Worm (Caenorhabditis elegans) whole organism, L1 larva: Measurements from ENCODE around the gene lst-2.

Experiments
- C04F5.9 ChIP-seq: sonication (generic microtip); optimal IDR thresholded peaks from 2 replicates; lab custom pipeline; 2016; ENCODE audit warnings: missing genetic modification characterization, missing compliant biosample characterization
- aha-1 ChIP-seq: fragments of 150-350 bp; optimal IDR thresholded peaks from 2 replicates; lab custom pipeline; 2014; ENCODE audit warnings: missing biosample characterization, missing genetic modification characterization
- blmp-1 ChIP-seq: fragments of 150-350 bp; optimal IDR thresholded peaks from 2 replicates; lab custom pipeline; 2014; ENCODE audit warnings: missing biosample characterization, missing genetic modification characterization
- efl-1 ChIP-seq, 4 experiments: fragments of 150-350 bp; optimal IDR thresholded peaks in 3 of 4; peaks in 1 of 4; 1 replicate in 1 of 4; 2 replicates in 3 of 4; lab custom pipeline; 2014; ENCODE audit warnings: missing biosample characterization in 2 of 4, missing genetic modification characterization in 2 of 4, missing genetic modification reagents in 2 of 4
- efl-3 ChIP-seq: fragments of 200-800 bp; sonication (Bioruptor generic); optimal IDR thresholded peaks from 2 replicates; lab custom pipeline; 2018; ENCODE audit warnings: mild to moderate bottlenecking, missing genetic modification characterization, missing compliant biosample characterization
- egl-13 ChIP-seq: sonication (generic microtip); optimal IDR thresholded peaks from 2 replicates; lab custom pipeline; 2016; ENCODE audit warnings: missing genotype, missing genetic modification reagents, missing genetic modification characterization, missing compliant biosample characterization
- fkh-10 ChIP-seq: sonication (generic microtip); optimal IDR thresholded peaks from 2 replicates; lab custom pipeline; 2017; ENCODE audit warnings: missing biosample characterization, missing genetic modification reagents, missing genetic modification characterization
- fkh-4 ChIP-seq: sonication (generic microtip); optimal IDR thresholded peaks from 2 replicates; lab custom pipeline; 2016; ENCODE audit warnings: missing compliant biosample characterization, missing genetic modification characterization, borderline replicate concordance
- grh-1 ChIP-seq: fragments of 200-800 bp; sonication (Bioruptor generic); IDR thresholded peaks from 2 replicates; pipeline ENCODE4 v1.3.6; 2022; ENCODE audit warnings: missing genetic modification reagents, missing genetic modification characterization, missing compliant biosample characterization
- hlh-17 ChIP-seq: fragments of 200-800 bp; sonication (Bioruptor generic); optimal IDR thresholded peaks from 2 replicates; lab custom pipeline; 2018; ENCODE audit warnings: missing genetic modification characterization, mild to moderate bottlenecking, missing compliant biosample characterization, moderate library complexity, borderline replicate concordance
- hpl-2 ChIP-seq: fragments of 150-350 bp; optimal IDR thresholded peaks from 2 replicates; lab custom pipeline; 2014; ENCODE audit warnings: missing biosample characterization, missing genetic modification reagents, missing genetic modification characterization
- irx-1 ChIP-seq: sonication (generic microtip); optimal IDR thresholded peaks from 2 replicates; lab custom pipeline; 2016; ENCODE audit warnings: missing genetic modification characterization, missing compliant biosample characterization
- jun-1 ChIP-seq: fragments of 150-350 bp; optimal IDR thresholded peaks from 2 replicates; lab custom pipeline; 2014; ENCODE audit warnings: missing biosample characterization, missing genetic modification reagents, missing genetic modification characterization
- lin-13 ChIP-seq: fragments of 150-350 bp; optimal IDR thresholded peaks from 2 replicates; lab custom pipeline; 2014; ENCODE audit warnings: missing biosample characterization, missing genetic modification reagents, missing genetic modification characterization
- lin-15B ChIP-seq: fragments of 150-350 bp; sonication (generic microtip); optimal IDR thresholded peaks from 3 replicates; lab custom pipeline; 2014; ENCODE audit warnings: missing biosample characterization, missing genetic modification characterization
- lin-39 ChIP-seq: fragments of 150-350 bp; optimal IDR thresholded peaks from 2 replicates; lab custom pipeline; 2014; ENCODE audit warnings: missing biosample characterization, missing genetic modification reagents, missing genetic modification characterization
- mab-9 ChIP-seq: fragments of 200-800 bp; sonication (Bioruptor generic); IDR thresholded peaks from 2 replicates; pipeline ENCODE4 v1.3.6; 2022; ENCODE audit warnings: missing genetic modification reagents, missing genetic modification characterization, missing compliant biosample characterization
- mef-2 ChIP-seq: fragments of 150-350 bp; optimal IDR thresholded peaks from 2 replicates; lab custom pipeline; 2014; ENCODE audit warnings: missing biosample characterization, missing genetic modification characterization
- nhr-19 ChIP-seq: fragments of 200-800 bp; sonication (Bioruptor generic); conservative IDR thresholded peaks from 2 replicates; pipeline ENCODE4 v1.3.6; 2022; ENCODE audit warnings: missing genetic modification characterization, missing compliant biosample characterization
- nhr-237 ChIP-seq: fragments of 150-350 bp; optimal IDR thresholded peaks from 2 replicates; lab custom pipeline; 2014; ENCODE audit warnings: missing biosample characterization, missing genetic modification characterization
- nhr-76 ChIP-seq: sonication (generic microtip); optimal IDR thresholded peaks from 2 replicates; lab custom pipeline; 2017; ENCODE audit warnings: missing biosample characterization, missing genetic modification characterization
- nhr-84 ChIP-seq: sonication (generic microtip); optimal IDR thresholded peaks from 2 replicates; lab custom pipeline; 2017; ENCODE audit warnings: missing biosample characterization, missing genetic modification characterization
- pag-3 ChIP-seq: sonication (generic microtip); optimal IDR thresholded peaks from 2 replicates; lab custom pipeline; 2017; ENCODE audit warnings: missing genetic modification characterization, mild to moderate bottlenecking, missing compliant biosample characterization, antibody characterized with exemption, borderline replicate concordance; ENCODE audit not compliant: insufficient read depth
- pax-3 ChIP-seq: fragments of 200-800 bp; sonication (Bioruptor generic); optimal IDR thresholded peaks from 2 replicates; lab custom pipeline; 2018; ENCODE audit warnings: mild to moderate bottlenecking, missing genetic modification characterization, moderate library complexity, missing compliant biosample characterization
- pqm-1 ChIP-seq: sonication (generic microtip); optimal IDR thresholded peaks from 3 replicates; lab custom pipeline; 2017; ENCODE audit warnings: missing biosample characterization, missing genetic modification characterization
- skn-1 ChIP-seq: fragments of 150-350 bp; optimal IDR thresholded peaks from 2 replicates; lab custom pipeline; 2014; ENCODE audit warnings: missing biosample characterization, missing genetic modification characterization
- sox-4 ChIP-seq: sonication (generic microtip); optimal IDR thresholded peaks from 2 replicates; lab custom pipeline; 2016; ENCODE audit warnings: missing genetic modification characterization, missing compliant biosample characterization
- sptf-1 ChIP-seq: fragments of 150-350 bp; optimal IDR thresholded peaks from 2 replicates; lab custom pipeline; 2014; ENCODE audit warnings: missing biosample characterization, missing genetic modification characterization
- tlp-1 ChIP-seq: fragments of 150-350 bp; optimal IDR thresholded peaks from 2 replicates; lab custom pipeline; 2014; ENCODE audit warnings: missing biosample characterization, missing genetic modification characterization
- unc-86 ChIP-seq: sonication (generic microtip); optimal IDR thresholded peaks from 2 replicates; lab custom pipeline; 2016; ENCODE audit warnings: missing genetic modification characterization, missing compliant biosample characterization
- unc-98 ChIP-seq: fragments of 200-800 bp; sonication (Bioruptor generic); IDR thresholded peaks from 2 replicates; pipeline ENCODE4 v1.3.6; 2022; ENCODE audit warnings: missing genetic modification characterization, missing compliant biosample characterization
- vab-15 ChIP-seq: sonication (generic microtip); optimal IDR thresholded peaks from 2 replicates; lab custom pipeline; 2017; ENCODE audit warnings: missing genotype, mild to moderate bottlenecking, missing genetic modification characterization, missing compliant biosample characterization
- zip-4 ChIP-seq: fragments of 200-800 bp; sonication (Bioruptor generic); optimal IDR thresholded peaks from 2 replicates; lab custom pipeline; 2018; ENCODE audit warnings: mild to moderate bottlenecking, missing genetic modification characterization, moderate library complexity, missing compliant biosample characterization

lst-2 gene

ce11 chrX:4368800-4369199, 14.4 kb downstream of the lst-2 start, which contains the start of gene R160.4:
Gene R160.4 (minus strand): TSS chrX:4368900.
- TF ChIP-seq skn-1 = no peak

ce11 chrX:4367414-4367813, 15.8 kb downstream of the lst-2 start, which contains the start of gene R160.10:
Gene R160.10 (minus strand): TSS chrX:4367514.
- TF ChIP-seq lin-39 (tag; lab: Kevin White, UChicago) = no peak
- TF ChIP-seq fkh-4 (tag; lab: Kevin White, UChicago) = no peak

- no peak for TF ChIP-seq zip-4 (GFP tag; lab: Kevin White, UChicago)
- no peak for TF ChIP-seq unc-86 (tag; lab: Kevin White, UChicago)
- no peak for TF ChIP-seq C04F5.9 (tag; lab: Kevin White, UChicago)
- no peak for TF ChIP-seq blmp-1
- TF ChIP-seq pax-3 (tag; lab: Kevin White, UChicago) = no peak
- TF ChIP-seq mab-9 (GFP tag; lab: Robert Waterston, UW) = no peak
- no peak for TF ChIP-seq jun-1 (tag; lab: Kevin White, UChicago)
- no peak for TF ChIP-seq lin-39 (tag; lab: Kevin White, UChicago)
- TF ChIP-seq efl-1 (optimal IDR thresholded peaks at IDR 0.05; lab: Kevin White, UChicago) = no peak
- TF ChIP-seq efl-1 (GFP tag; optimal IDR thresholded peaks at IDR 0.05 in 1 of 2; lab: Kevin White, UChicago) = no peak
- TF ChIP-seq sptf-1 (tag; lab: Kevin White, UChicago) = no peak
- no peak for TF ChIP-seq sox-4 (tag; lab: Kevin White, UChicago)
Measured at ce11 chrX:4366231-4366630, 16.9 kb downstream of the lst-2 start, which contains the start of gene R160.3. Gene R160.3 (minus strand): TSS chrX:4366331.

- TF ChIP-seq fkh-4 (tag; lab: Kevin White, UChicago) = no peak
- TF ChIP-seq efl-3 (GFP tag; lab: Kevin White, UChicago) = no peak
- TF ChIP-seq nhr-84 (tag; lab: Kevin White, UChicago) = no peak
- TF ChIP-seq tlp-1 (tag; lab: Kevin White, UChicago) = no peak
Measured at ce11 chrX:4364877-4365276, 18.3 kb downstream of the lst-2 start, which contains the start of gene F14H12.8. Gene F14H12.8 (minus strand): TSS chrX:4364977.

ce11 chrX:4363200-4363599, 20.0 kb downstream of the lst-2 start, which contains the start of gene F14H12.17:
Gene F14H12.17 (minus strand): TSS chrX:4363300.
- no peak for TF ChIP-seq lin-15B (tag; lab: Kevin White, UChicago)
- TF ChIP-seq mef-2 (tag; lab: Kevin White, UChicago) = no peak
- TF ChIP-seq egl-13 (tag; lab: Kevin White, UChicago) = no peak
- no peak for TF ChIP-seq fkh-10
- TF ChIP-seq pqm-1 (tag; lab: Kevin White, UChicago) = no peak
- no peak for TF ChIP-seq efl-3 (GFP tag; lab: Kevin White, UChicago)
- TF ChIP-seq aha-1 (tag; lab: Kevin White, UChicago) = no peak
- no peak for TF ChIP-seq nhr-237 (tag; lab: Kevin White, UChicago)
- TF ChIP-seq nhr-19 (GFP tag; lab: Robert Waterston, UW) = no peak
- no peak for TF ChIP-seq nhr-76
- no peak for TF ChIP-seq efl-1 (optimal IDR thresholded peaks at IDR 0.05; lab: Kevin White, UChicago)
- no peak for TF ChIP-seq efl-1 (GFP tag; optimal IDR thresholded peaks at IDR 0.05 in 1 of 2; lab: Kevin White, UChicago)
- no peak for TF ChIP-seq pag-3 (tag; lab: Kevin White, UChicago)
- no peak for TF ChIP-seq zip-4 (GFP tag; lab: Kevin White, UChicago)
- no peak for TF ChIP-seq unc-98 (GFP tag; lab: Robert Waterston, UW)
- TF ChIP-seq tlp-1 (tag; lab: Kevin White, UChicago) = no peak
- no peak for TF ChIP-seq irx-1 (tag; lab: Kevin White, UChicago)
- no peak for TF ChIP-seq hlh-17 (GFP tag; lab: Kevin White, UChicago)
- TF ChIP-seq vab-15 (tag; lab: Kevin White, UChicago) = no peak

ce11 chrX:4362522-4362921, 20.6 kb downstream of the lst-2 start, which contains the start of gene F14H12.7:
Gene F14H12.7 (minus strand): TSS chrX:4362622.
- no peak for TF ChIP-seq hpl-2 (GFP tag; lab: Kevin White, UChicago)
- TF ChIP-seq lin-13 (GFP tag; lab: Kevin White, UChicago) = no peak
- no peak for TF ChIP-seq grh-1 (GFP tag; lab: Robert Waterston, UW)
